Worm (Caenorhabditis elegans): ENCODE results near the gene AH9.3.

The AH9.3 gene

DNA sequence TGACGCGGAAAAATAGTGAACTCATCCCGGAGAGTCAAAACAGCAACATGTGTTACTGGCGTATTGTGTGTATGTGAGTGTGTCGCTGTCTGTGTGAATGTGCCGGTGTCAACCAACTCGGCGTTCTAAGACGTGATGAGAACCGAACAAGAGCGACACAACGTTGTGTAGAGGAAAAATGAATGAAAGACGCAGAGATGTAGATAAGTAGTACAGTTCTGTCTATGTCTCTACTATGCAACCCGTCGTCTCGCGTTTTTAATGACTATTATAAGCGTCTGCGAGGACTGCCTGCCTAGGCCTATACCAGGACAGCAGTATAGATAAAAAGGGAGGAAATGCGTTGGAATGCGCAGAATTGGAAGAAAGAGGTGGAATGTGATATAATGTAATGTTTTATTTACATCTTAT is 27.1 kb upstream of the AH9.3 start (continued):
- TF ChIP-seq die-1 (tag; optimal IDR thresholded peaks at IDR 0.05) (no peak), ceh-91 (GFP tag; IDR thresholded peaks at IDR 0.05) (no peak), nhr-80 (tag; optimal IDR thresholded peaks at IDR 0.05) (peak; percentile 77), ztf-3 (GFP tag; optimal IDR thresholded peaks at IDR 0.05) (no peak), F55B11.4 (tag; optimal IDR thresholded peaks at IDR 0.05; ENCODE audit: borderline replicate concordance, insufficient read depth) (no peak), nhr-120 (GFP tag; IDR thresholded peaks at IDR 0.05) (no peak), Y67H2A.10 (GFP tag; conservative IDR thresholded peaks at IDR 0.05) (no peak), lin-35 (GFP tag; optimal IDR thresholded peaks at IDR 0.05) (no peak), F10E7.11 (tag; optimal IDR thresholded peaks at IDR 0.05) (no peak), lin-40 (tag; optimal IDR thresholded peaks at IDR 0.05) (peak; percentile 29), rpc-1 (optimal IDR thresholded peaks at IDR 0.05) (no peak), rpc-1 (tag; optimal IDR thresholded peaks at IDR 0.05) (no peak), dpl-1 (GFP tag; optimal IDR thresholded peaks at IDR 0.05) (no peak), ceh-79 (tag; optimal IDR thresholded peaks at IDR 0.05) (no peak), F23B12.7 (tag; optimal IDR thresholded peaks at IDR 0.05; ENCODE audit: insufficient read depth) (no peak), Y53F4B.3 (GFP tag; IDR thresholded peaks at IDR 0.05) (no peak), ztf-28 (GFP tag; IDR thresholded peaks at IDR 0.05) (no peak), nfyb-1 (GFP tag; IDR thresholded peaks at IDR 0.05) (no peak), ztf-6 (GFP tag; IDR thresholded peaks at IDR 0.05) (no peak), madf-8 (GFP tag; conservative IDR thresholded peaks at IDR 0.05) (no peak), T07F8.4 (tag; optimal IDR thresholded peaks at IDR 0.05) (no peak), akir-1 (GFP tag; optimal IDR thresholded peaks at IDR 0.05) (no peak), ccch-3 (GFP tag; optimal IDR thresholded peaks at IDR 0.05) (no peak), Y79H2A.3 (GFP tag; conservative IDR thresholded peaks at IDR 0.05) (no peak)

DNA sequence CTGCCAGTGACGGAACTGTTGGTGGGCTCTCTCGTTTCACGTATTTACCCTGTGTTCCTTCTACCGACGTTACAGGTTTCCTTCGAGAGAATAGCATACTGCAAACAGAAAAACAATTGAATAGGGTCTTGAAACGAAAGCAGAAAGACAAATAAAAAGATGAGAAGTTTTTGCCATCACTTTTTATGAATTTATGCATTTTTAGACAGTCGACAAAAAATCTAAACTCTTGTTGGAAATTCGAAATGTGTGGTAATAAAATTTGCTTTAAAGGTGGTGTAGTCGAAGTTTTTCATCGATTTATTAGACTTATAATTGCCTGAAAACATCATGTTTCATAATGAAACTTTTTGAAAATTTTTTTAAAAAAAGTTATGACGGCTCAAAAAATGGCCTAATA is 26.2 kb upstream of the AH9.3 start, which contains the start of gene sav-1:
Gene sav-1, minus strand, starts transcription at position 101 of the 400 bp plus-strand sequence.
- no peak for TF ChIP-seq let-526 (GFP tag; IDR thresholded peaks at IDR 0.05)
- no peak for TF ChIP-seq efl-1 (GFP tag; optimal IDR thresholded peaks at IDR 0.05)
- TF ChIP-seq akir-1 (GFP tag; optimal IDR thresholded peaks at IDR 0.05): no peak
- no peak for TF ChIP-seq ets-4 (GFP tag; optimal IDR thresholded peaks at IDR 0.05)
- TF ChIP-seq bed-1 (GFP tag; IDR thresholded peaks at IDR 0.05): no peak
- no peak for TF ChIP-seq aptf-2 (GFP tag; conservative IDR thresholded peaks at IDR 0.05)
- TF ChIP-seq rcor-1 (GFP tag; IDR thresholded peaks at IDR 0.05): no peak
- TF ChIP-seq hsf-1 (GFP tag; IDR thresholded peaks at IDR 0.05): no peak
- no peak for TF ChIP-seq zim-3 (tag; optimal IDR thresholded peaks at IDR 0.05)
- TF ChIP-seq nfyb-1 (GFP tag; IDR thresholded peaks at IDR 0.05): no peak
- no peak for TF ChIP-seq lin-40 (tag; optimal IDR thresholded peaks at IDR 0.05)
- no peak for TF ChIP-seq ceh-100 (GFP tag; IDR thresholded peaks at IDR 0.05)
- TF ChIP-seq ekl-4 (GFP tag; IDR thresholded peaks at IDR 0.05): no peak
- no peak for TF ChIP-seq ceh-79 (tag; optimal IDR thresholded peaks at IDR 0.05)
- no peak for TF ChIP-seq F37B4.10 (GFP tag; IDR thresholded peaks at IDR 0.05)

- TF ChIP-seq nhr-27 (tag; optimal IDR thresholded peaks at IDR 0.05) (no peak), B0261.1 (tag; optimal IDR thresholded peaks at IDR 0.05) (no peak), F39B2.1 (GFP tag; IDR thresholded peaks at IDR 0.05) (no peak), cebp-1 (GFP tag; IDR thresholded peaks at IDR 0.05) (no peak), cebp-1 (tag; optimal IDR thresholded peaks at IDR 0.05) (no peak), snpc-1.3 (tag; optimal IDR thresholded peaks at IDR 0.05; ENCODE audit: insufficient read depth) (no peak), egrh-3 (GFP tag; IDR thresholded peaks at IDR 0.05) (no peak), lin-35 (GFP tag; optimal IDR thresholded peaks at IDR 0.05) (no peak), attf-3 (GFP tag; conservative IDR thresholded peaks at IDR 0.05) (no peak), attf-6 (GFP tag; IDR thresholded peaks at IDR 0.05) (no peak), dox-1 (GFP tag; IDR thresholded peaks at IDR 0.05) (no peak), hrde-1 (tag; optimal IDR thresholded peaks at IDR 0.05; ENCODE audit: borderline replicate concordance) (no peak), egl-44 (GFP tag; IDR thresholded peaks at IDR 0.05) (no peak), nfyb-1 (GFP tag; IDR thresholded peaks at IDR 0.05) (no peak), sea-2 (GFP tag; IDR thresholded peaks at IDR 0.05) (no peak), aptf-3 (GFP tag; IDR thresholded peaks at IDR 0.05) (no peak)
Observed at ce11 chrX:2276000-2276399, 15.1 kb upstream of the AH9.3 start.

Measured in whole organism, young adult.